Worm (Caenorhabditis elegans) whole organism, L3 larva: ENCODE measurements around the gene clec-142.

ENCODE experiments used
- R02D3.7 ChIP-seq: fragments of 150-350 bp; optimal IDR thresholded peaks from 2 replicates; lab custom pipeline; 2014; ENCODE audit warnings: missing biosample characterization, missing genetic modification characterization
- ZK546.5 ChIP-seq: sonication (generic microtip); optimal IDR thresholded peaks from 2 replicates; lab custom pipeline; 2017; ENCODE audit warnings: missing biosample characterization, missing genetic modification characterization
- aly-2 ChIP-seq: fragments of 150-350 bp; optimal IDR thresholded peaks from 2 replicates; lab custom pipeline; 2014; ENCODE audit warnings: missing biosample characterization, missing genetic modification characterization
- ceh-28 ChIP-seq: fragments of 150-350 bp; optimal IDR thresholded peaks from 2 replicates; lab custom pipeline; 2014; ENCODE audit warnings: missing biosample characterization, missing genetic modification reagents, missing genetic modification characterization
- ceh-9 ChIP-seq: sonication (generic microtip); optimal IDR thresholded peaks from 2 replicates; lab custom pipeline; 2018; ENCODE audit warnings: missing biosample characterization, missing genetic modification characterization
- daf-12 ChIP-seq: fragments of 150-350 bp; optimal IDR thresholded peaks from 2 replicates; lab custom pipeline; 2014; ENCODE audit warnings: missing biosample characterization, missing genetic modification reagents, missing genetic modification characterization
- egl-27 ChIP-seq: sonication (generic microtip); optimal IDR thresholded peaks from 4 replicates; lab custom pipeline; 2017; ENCODE audit warnings: missing biosample characterization, missing genetic modification reagents, missing genetic modification characterization
- egl-5 ChIP-seq: fragments of 150-350 bp; optimal IDR thresholded peaks from 2 replicates; lab custom pipeline; 2017; ENCODE audit warnings: missing biosample characterization, missing genetic modification reagents, missing genetic modification characterization, inconsistent platforms
- elt-1 ChIP-seq: fragments of 150-350 bp; optimal IDR thresholded peaks from 2 replicates; lab custom pipeline; 2014; ENCODE audit warnings: missing biosample characterization, missing genetic modification characterization
- elt-2 ChIP-seq: sonication (generic microtip); optimal IDR thresholded peaks from 2 replicates; lab custom pipeline; 2016; ENCODE audit warnings: missing genetic modification reagents, mild to moderate bottlenecking, missing genetic modification characterization, missing compliant biosample characterization
- elt-3 ChIP-seq, 3 experiments: fragments of 150-350 bp in 1 of 3; sonication (generic microtip) in 2 of 3; optimal IDR thresholded peaks; 2 replicates in 2 of 3; 4 replicates in 1 of 3; lab custom pipeline; 2014 to 2017; ENCODE audit warnings: missing biosample characterization in 3 of 3, missing genetic modification characterization in 3 of 3
- eor-1 ChIP-seq, 2 experiments: fragments of 150-350 bp; optimal IDR thresholded peaks; 2 replicates each; lab custom pipeline; 2014 to 2018; ENCODE audit warnings: missing biosample characterization in 2 of 2, missing genetic modification characterization in 2 of 2
- fkh-10 ChIP-seq: sonication (generic microtip); optimal IDR thresholded peaks from 2 replicates; lab custom pipeline; 2017; ENCODE audit warnings: missing biosample characterization, missing genetic modification reagents, missing genetic modification characterization
- fkh-2 ChIP-seq: fragments of 150-350 bp; optimal IDR thresholded peaks from 2 replicates; lab custom pipeline; 2014; ENCODE audit warnings: missing biosample characterization, missing genetic modification reagents, missing genetic modification characterization
- fos-1 ChIP-seq: fragments of 150-350 bp; optimal IDR thresholded peaks from 2 replicates; lab custom pipeline; 2014; ENCODE audit warnings: missing biosample characterization, missing genetic modification characterization
- hmg-11 ChIP-seq: sonication (generic microtip); optimal IDR thresholded peaks from 2 replicates; lab custom pipeline; 2016; ENCODE audit warnings: missing genetic modification characterization, missing compliant biosample characterization
- jun-1 ChIP-seq: fragments of 150-350 bp; optimal IDR thresholded peaks from 2 replicates; lab custom pipeline; 2014; ENCODE audit warnings: missing biosample characterization, missing genetic modification reagents, missing genetic modification characterization
- lin-39 ChIP-seq: fragments of 150-350 bp; optimal IDR thresholded peaks from 2 replicates; lab custom pipeline; 2018; ENCODE audit warnings: missing biosample characterization, missing genetic modification reagents, missing genetic modification characterization
- lsy-12 ChIP-seq: sonication (generic microtip); optimal IDR thresholded peaks from 2 replicates; lab custom pipeline; 2016; ENCODE audit warnings: mild to moderate bottlenecking, missing genetic modification characterization, missing compliant biosample characterization
- mdl-1 ChIP-seq: fragments of 150-350 bp; optimal IDR thresholded peaks from 2 replicates; lab custom pipeline; 2014; ENCODE audit warnings: missing biosample characterization, missing genetic modification characterization
- mml-1 ChIP-seq: fragments of 150-350 bp; sonication (generic microtip); optimal IDR thresholded peaks from 3 replicates; lab custom pipeline; 2014; ENCODE audit warnings: missing biosample characterization, missing genetic modification characterization
- nhr-11 ChIP-seq: fragments of 150-350 bp; optimal IDR thresholded peaks from 2 replicates; lab custom pipeline; 2014; ENCODE audit warnings: missing biosample characterization, missing genetic modification characterization
- nhr-12 ChIP-seq: fragments of 150-350 bp; optimal IDR thresholded peaks from 2 replicates; lab custom pipeline; 2014; ENCODE audit warnings: missing biosample characterization, missing genetic modification characterization
- nhr-23 ChIP-seq: fragments of 150-350 bp; optimal IDR thresholded peaks from 2 replicates; lab custom pipeline; 2014; ENCODE audit warnings: missing biosample characterization, missing genetic modification reagents, missing genetic modification characterization
- nhr-25 ChIP-seq: sonication (generic microtip); optimal IDR thresholded peaks from 2 replicates; lab custom pipeline; 2017; ENCODE audit warnings: missing biosample characterization, missing genetic modification characterization
- nhr-28 ChIP-seq: fragments of 150-350 bp; optimal IDR thresholded peaks from 2 replicates; lab custom pipeline; 2014; ENCODE audit warnings: missing biosample characterization, missing genetic modification characterization
- nhr-43 ChIP-seq: sonication (generic microtip); optimal IDR thresholded peaks from 2 replicates; lab custom pipeline; 2016; ENCODE audit warnings: mild to moderate bottlenecking, missing genetic modification characterization, missing compliant biosample characterization; ENCODE audit not compliant: poor library complexity, severe bottlenecking
- nhr-67 ChIP-seq: fragments of 150-350 bp; optimal IDR thresholded peaks from 2 replicates; lab custom pipeline; 2014; ENCODE audit warnings: missing biosample characterization, missing genetic modification characterization
- nhr-76 ChIP-seq: fragments of 150-350 bp; sonication (generic microtip); optimal IDR thresholded peaks from 5 replicates; lab custom pipeline; 2014; ENCODE audit warnings: missing biosample characterization, missing genetic modification characterization
- nhr-77 ChIP-seq: fragments of 150-350 bp; optimal IDR thresholded peaks from 2 replicates; lab custom pipeline; 2014; ENCODE audit warnings: missing biosample characterization, missing genetic modification characterization
- pha-4 ChIP-seq: fragments of 150-350 bp; optimal IDR thresholded peaks from 2 replicates; lab custom pipeline; 2014; ENCODE audit warnings: missing biosample characterization, missing genetic modification reagents, missing genetic modification characterization
- pqm-1 ChIP-seq: fragments of 150-350 bp; optimal IDR thresholded peaks from 2 replicates; lab custom pipeline; 2017; ENCODE audit warnings: missing biosample characterization, missing genetic modification characterization, inconsistent platforms
- sea-2 ChIP-seq: fragments of 150-350 bp; sonication (generic microtip); optimal IDR thresholded peaks from 4 replicates; lab custom pipeline; 2014; ENCODE audit warnings: missing biosample characterization, missing genetic modification reagents, missing genetic modification characterization
- tbx-2 ChIP-seq: sonication (generic microtip); optimal IDR thresholded peaks from 2 replicates; lab custom pipeline; 2016; ENCODE audit warnings: mild to moderate bottlenecking, missing genetic modification characterization, missing compliant biosample characterization
- unc-39 ChIP-seq: sonication (generic microtip); optimal IDR thresholded peaks from 4 replicates; lab custom pipeline; 2017; ENCODE audit warnings: missing biosample characterization, missing genetic modification characterization
- unc-62 ChIP-seq: fragments of 150-350 bp; sonication (generic microtip); optimal IDR thresholded peaks from 4 replicates; lab custom pipeline; 2014; ENCODE audit warnings: missing biosample characterization, missing genetic modification reagents, missing genetic modification characterization
- zag-1 ChIP-seq: fragments of 150-350 bp; optimal IDR thresholded peaks from 2 replicates; lab custom pipeline; 2014; ENCODE audit warnings: missing biosample characterization, missing genetic modification characterization
- ztf-11 ChIP-seq: fragments of 150-350 bp; optimal IDR thresholded peaks from 2 replicates; lab custom pipeline; 2014; ENCODE audit warnings: missing biosample characterization, missing genetic modification characterization
- ztf-4 ChIP-seq: fragments of 150-350 bp; optimal IDR thresholded peaks from 2 replicates; lab custom pipeline; 2014; ENCODE audit warnings: missing biosample characterization, missing genetic modification characterization

The clec-142 gene

ce11 chrII:8278415-8278814, at the start of gene clec-142, which contains the start of gene mrpl-10:
Gene clec-142 (plus strand): TSS chrII:8278678.
Gene mrpl-10 (minus strand): TSS chrII:8278515.
- no peak for TF ChIP-seq nhr-25 (tag; lab: Kevin White, UChicago)
- no peak for TF ChIP-seq fkh-2 (tag; lab: Kevin White, UChicago)
- no peak for TF ChIP-seq R02D3.7 (tag; lab: Kevin White, UChicago)
- TF ChIP-seq hmg-11 (tag; lab: Kevin White, UChicago), result no peak
- TF ChIP-seq nhr-67, result no peak
- TF ChIP-seq fkh-10 (GFP tag; lab: Kevin White, UChicago), result no peak
- TF ChIP-seq nhr-43, result no peak
- no peak for TF ChIP-seq nhr-23 (tag; lab: Kevin White, UChicago)
- no peak for TF ChIP-seq ceh-9
- TF ChIP-seq fos-1 (tag; lab: Kevin White, UChicago), result no peak
- no peak for TF ChIP-seq pqm-1 (tag; lab: Kevin White, UChicago)
- no peak for TF ChIP-seq elt-2
- no peak for TF ChIP-seq ztf-11 (tag; lab: Kevin White, UChicago)
- TF ChIP-seq nhr-28 (tag; lab: Kevin White, UChicago), result no peak
- no peak for TF ChIP-seq lsy-12
- TF ChIP-seq egl-5, result no peak

- TF ChIP-seq tbx-2 (tag; lab: Kevin White, UChicago) (no peak), aly-2 (no peak), ZK546.5 (tag; lab: Kevin White, UChicago) (no peak), zag-1 (tag; lab: Kevin White, UChicago) (no peak), nhr-25 (tag; lab: Kevin White, UChicago) (no peak), lsy-12 (no peak), nhr-28 (tag; lab: Kevin White, UChicago) (no peak), mml-1 (no peak), eor-1 (tag; optimal IDR thresholded peaks at IDR 0.05; lab: Kevin White, UChicago) (no peak), sea-2 (GFP tag; lab: Kevin White, UChicago) (no peak), fkh-2 (tag; lab: Kevin White, UChicago) (no peak), egl-5 (no peak), nhr-67 (no peak), R02D3.7 (tag; lab: Kevin White, UChicago) (no peak), hmg-11 (tag; lab: Kevin White, UChicago) (no peak), elt-1 (tag; lab: Kevin White, UChicago) (no peak), unc-39 (tag; lab: Kevin White, UChicago) (no peak)
These were observed 47.5 kb upstream of the clec-142 start, which contains the start of gene M110.9 for ce11 chrII:8230976-8231375. Gene M110.9 (plus strand): TSS chrII:8231276.

ce11 chrII:8232489-8232888, 46.0 kb upstream of the clec-142 start, which contains the start of gene M110.7:
Gene M110.7 (plus strand): TSS chrII:8232789.
- TF ChIP-seq tbx-2 (tag; lab: Kevin White, UChicago) (no peak), ceh-28 (tag; lab: Kevin White, UChicago) (no peak), elt-1 (tag; lab: Kevin White, UChicago) (no peak), zag-1 (tag; lab: Kevin White, UChicago) (no peak), egl-5 (no peak), fos-1 (tag; lab: Kevin White, UChicago) (no peak), daf-12 (tag; lab: Kevin White, UChicago) (no peak), ztf-4 (tag; lab: Kevin White, UChicago) (no peak), nhr-76 (no peak), ZK546.5 (tag; lab: Kevin White, UChicago) (no peak), nhr-67 (no peak), nhr-12 (no peak), nhr-43 (no peak), ceh-9 (no peak), nhr-77 (tag; lab: Kevin White, UChicago) (no peak), eor-1 (tag; optimal IDR thresholded peaks at IDR 0.05; lab: Kevin White, UChicago) (no peak), elt-2 (no peak), nhr-28 (tag; lab: Kevin White, UChicago) (no peak), pha-4 (no peak), unc-39 (tag; lab: Kevin White, UChicago) (no peak)

- TF ChIP-seq nhr-11, result no peak
These were observed 40.3 kb upstream of the clec-142 start, which contains the start of gene nlp-5 for ce11 chrII:8238155-8238554. Gene nlp-5 (plus strand): TSS chrII:8238455.

- TF ChIP-seq mml-1 (no peak), elt-2 (no peak), lsy-12 (no peak), ceh-9 (no peak), mdl-1 (tag; lab: Kevin White, UChicago) (no peak), unc-62 (no peak), nhr-77 (tag; lab: Kevin White, UChicago) (no peak), nhr-76 (no peak), nhr-25 (tag; lab: Kevin White, UChicago) (no peak), eor-1 (tag; optimal IDR thresholded peaks at IDR 0.05; lab: Kevin White, UChicago) (no peak), lin-39 (tag; lab: Kevin White, UChicago) (no peak), elt-3 (tag; optimal IDR thresholded peaks at IDR 0.05; lab: Kevin White, UChicago) (no peak), fos-1 (tag; lab: Kevin White, UChicago) (no peak), jun-1 (tag; lab: Kevin White, UChicago) (no peak), R02D3.7 (tag; lab: Kevin White, UChicago) (no peak), egl-27 (tag; lab: Kevin White, UChicago) (no peak), fkh-2 (tag; lab: Kevin White, UChicago) (no peak), ztf-11 (tag; lab: Kevin White, UChicago) (no peak)
These were observed 32.0 kb upstream of the clec-142 start, which contains the start of gene F35C11.3 for ce11 chrII:8246476-8246875. Gene F35C11.3 (plus strand): TSS chrII:8246776.
